Worm (Caenorhabditis elegans): ENCODE data around the gene ZK688.7.

The ZK688.7 gene

ce11 chrIII:7880132-7880715 is 31.2 kb downstream of the ZK688.7 start:
- TF ChIP-seq skn-1 (tag; optimal IDR thresholded peaks at IDR 0.05): no peak
- TF ChIP-seq C16A3.4 (tag; optimal IDR thresholded peaks at IDR 0.05): no peak
- no peak for TF ChIP-seq fos-1 (tag; optimal IDR thresholded peaks at IDR 0.05)
- no peak for TF ChIP-seq hpl-2 (GFP tag; optimal IDR thresholded peaks at IDR 0.05)
- no peak for TF ChIP-seq fkh-8 (tag; optimal IDR thresholded peaks at IDR 0.05)
- TF ChIP-seq nhr-90 (tag; optimal IDR thresholded peaks at IDR 0.05; ENCODE audit: poor library complexity): no peak
- no peak for TF ChIP-seq ama-1 (optimal IDR thresholded peaks at IDR 0.05)
- no peak for TF ChIP-seq elt-2 (tag; optimal IDR thresholded peaks at IDR 0.05)
- TF ChIP-seq zip-4 (GFP tag; optimal IDR thresholded peaks at IDR 0.05): no peak
- TF ChIP-seq nhr-85 (tag): no peak
- no peak for TF ChIP-seq xbp-1 (tag; optimal IDR thresholded peaks at IDR 0.05)
- no peak for TF ChIP-seq lin-15B (tag; optimal IDR thresholded peaks at IDR 0.05)
- TF ChIP-seq nhr-19 (GFP tag; conservative IDR thresholded peaks at IDR 0.05): peak; percentile 10; the same call in 1 of the 2 replicates
- TF ChIP-seq snpc-4 (tag; optimal IDR thresholded peaks at IDR 0.05): no peak
- no peak for TF ChIP-seq blmp-1 (tag; optimal IDR thresholded peaks at IDR 0.05)
- peak; percentile 20 for TF ChIP-seq snu-23 (GFP tag; optimal IDR thresholded peaks at IDR 0.05)
- no peak for TF ChIP-seq aly-2 (tag; optimal IDR thresholded peaks at IDR 0.05)
- no peak for TF ChIP-seq pqm-1 (tag; optimal IDR thresholded peaks at IDR 0.05)
- no peak for TF ChIP-seq lin-39 (tag; optimal IDR thresholded peaks at IDR 0.05)
- TF ChIP-seq lsy-2 (tag; optimal IDR thresholded peaks at IDR 0.05): peak in 1 of 2 experiments; percentile 54
- no peak for TF ChIP-seq ceh-63 (GFP tag; optimal IDR thresholded peaks at IDR 0.05)
- TF ChIP-seq jun-1 (tag; optimal IDR thresholded peaks at IDR 0.05): no peak
- TF ChIP-seq unc-62 (GFP tag; optimal IDR thresholded peaks at IDR 0.05): no peak
- peak; percentile 27 for TF ChIP-seq nhr-20 (tag; optimal IDR thresholded peaks at IDR 0.05)
- TF ChIP-seq lin-13 (GFP tag; optimal IDR thresholded peaks at IDR 0.05): no peak
- TF ChIP-seq unc-98 (GFP tag; IDR thresholded peaks at IDR 0.05): no peak
- TF ChIP-seq lin-35 (GFP tag; optimal IDR thresholded peaks at IDR 0.05): no peak
- no peak for TF ChIP-seq C04F5.9 (tag; optimal IDR thresholded peaks at IDR 0.05)
- peak; percentile 21 for TF ChIP-seq unc-130 (tag; optimal IDR thresholded peaks at IDR 0.05)
- TF ChIP-seq ceh-88 (GFP tag; IDR thresholded peaks at IDR 0.05): no peak
- TF ChIP-seq fkh-10 (GFP tag; optimal IDR thresholded peaks at IDR 0.05): no peak
- TF ChIP-seq elt-3 (tag; optimal IDR thresholded peaks at IDR 0.05): no peak
- no peak for TF ChIP-seq nhr-237 (tag; optimal IDR thresholded peaks at IDR 0.05)
- no peak for TF ChIP-seq Y116A8C.19 (tag; optimal IDR thresholded peaks at IDR 0.05; ENCODE audit: borderline replicate concordance)
- no peak for TF ChIP-seq tlp-1 (tag; optimal IDR thresholded peaks at IDR 0.05)
- TF ChIP-seq rnt-1 (tag; optimal IDR thresholded peaks at IDR 0.05): peak; percentile 53
- TF ChIP-seq dpl-1 (GFP tag; optimal IDR thresholded peaks at IDR 0.05): no peak
- TF ChIP-seq unc-86 (tag; optimal IDR thresholded peaks at IDR 0.05): no peak
- TF ChIP-seq nhr-11 (tag; optimal IDR thresholded peaks at IDR 0.05): no peak
- peak; percentile 46 for TF ChIP-seq nhr-71 (tag; optimal IDR thresholded peaks at IDR 0.05)
- no peak for TF ChIP-seq fkh-4 (tag; optimal IDR thresholded peaks at IDR 0.05; ENCODE audit: borderline replicate concordance)
- TF ChIP-seq alr-1 (tag; optimal IDR thresholded peaks at IDR 0.05; ENCODE audit: borderline replicate concordance): no peak
- TF ChIP-seq mef-2 (tag; optimal IDR thresholded peaks at IDR 0.05): no peak
- TF ChIP-seq swsn-7 (tag; optimal IDR thresholded peaks at IDR 0.05): no peak
- no peak for TF ChIP-seq tbx-2 (tag; optimal IDR thresholded peaks at IDR 0.05)
- no peak for TF ChIP-seq F16B12.6 (tag; optimal IDR thresholded peaks at IDR 0.05)
- no peak for TF ChIP-seq nhr-77 (tag; optimal IDR thresholded peaks at IDR 0.05)
- no peak for TF ChIP-seq ces-1 (GFP tag; optimal IDR thresholded peaks at IDR 0.05)
- no peak for TF ChIP-seq mdl-1 (tag; optimal IDR thresholded peaks at IDR 0.05)
- TF ChIP-seq mep-1 (tag; optimal IDR thresholded peaks at IDR 0.05): no peak
- no peak for TF ChIP-seq hlh-17 (GFP tag; optimal IDR thresholded peaks at IDR 0.05; ENCODE audit: borderline replicate concordance)
- TF ChIP-seq lin-14 (GFP tag; optimal IDR thresholded peaks at IDR 0.05): peak; percentile 78
- TF ChIP-seq egl-13 (tag; optimal IDR thresholded peaks at IDR 0.05): no peak
- TF ChIP-seq sup-37 (GFP tag; optimal IDR thresholded peaks at IDR 0.05): no peak
